Worm (Caenorhabditis elegans) whole organism, early embryonic: ENCODE data around the gene K02D10.2.

Experiments
- B0310.2 ChIP-seq: sonication (generic microtip); optimal IDR thresholded peaks from 2 replicates; lab custom pipeline; 2016; ENCODE audit warnings: mild to moderate bottlenecking, missing genetic modification characterization, missing compliant biosample characterization
- aly-1 ChIP-seq: sonication (generic microtip); optimal IDR thresholded peaks from 2 replicates; lab custom pipeline; 2016; ENCODE audit warnings: missing genetic modification characterization, missing compliant biosample characterization
- ama-1 ChIP-seq: fragments of 150-350 bp; optimal IDR thresholded peaks from 2 replicates; lab custom pipeline; 2014
- ceh-36 ChIP-seq: sonication (generic microtip); optimal IDR thresholded peaks from 2 replicates; lab custom pipeline; 2016; ENCODE audit warnings: missing genetic modification characterization, inconsistent platforms, missing compliant biosample characterization
- ets-7 ChIP-seq: sonication (generic microtip); optimal IDR thresholded peaks from 2 replicates; lab custom pipeline; 2016; ENCODE audit warnings: missing genotype, missing genetic modification characterization, missing compliant biosample characterization
- flt-1 ChIP-seq: fragments of 200-800 bp; sonication (Bioruptor generic); IDR thresholded peaks from 2 replicates; pipeline ENCODE4 v1.3.6; 2022; ENCODE audit warnings: missing genetic modification characterization, missing compliant biosample characterization
- hmbx-1 ChIP-seq: sonication (generic microtip); optimal IDR thresholded peaks from 2 replicates; lab custom pipeline; 2016; ENCODE audit warnings: mild to moderate bottlenecking, missing genetic modification characterization, missing compliant biosample characterization
- pes-1 ChIP-seq: fragments of 200-800 bp; sonication (Bioruptor generic); IDR thresholded peaks from 2 replicates; pipeline ENCODE4 v1.3.6; 2022; ENCODE audit warnings: missing genetic modification reagents, missing genetic modification characterization, missing compliant biosample characterization
- sea-1 ChIP-seq: fragments of 200-800 bp; sonication (Bioruptor generic); conservative IDR thresholded peaks from 2 replicates; pipeline ENCODE4 v1.3.6; 2022; ENCODE audit warnings: missing genetic modification characterization, missing compliant biosample characterization
- tra-4 ChIP-seq: sonication (generic microtip); optimal IDR thresholded peaks from 2 replicates; lab custom pipeline; 2017; ENCODE audit warnings: missing genetic modification characterization, missing compliant biosample characterization

DNA sequence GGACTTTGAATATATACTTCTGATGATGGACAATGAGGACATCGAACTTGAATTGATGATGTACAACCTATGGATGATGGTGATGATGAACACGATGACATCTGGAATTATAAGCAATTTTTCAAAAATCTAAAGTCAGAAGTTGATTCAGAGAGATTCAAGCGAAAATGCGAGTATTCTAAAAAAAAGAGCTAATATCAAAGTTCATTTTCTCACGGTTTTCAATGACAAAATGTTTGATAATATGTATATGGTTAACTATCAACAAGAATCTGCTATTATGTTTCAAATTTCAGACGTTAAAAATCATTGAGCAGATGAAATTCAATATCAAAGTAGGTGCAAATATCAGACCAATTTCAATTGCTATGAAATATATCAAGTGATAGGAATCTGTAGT, 8.8 kb upstream of the K02D10.2 start, which contains the start of gene K02D10.4:
- TF ChIP-seq pes-1 (GFP tag; lab: Robert Waterston, UW), result no peak
- TF ChIP-seq ceh-36 (tag; lab: Kevin White, UChicago), result no peak
- no peak for TF ChIP-seq sea-1 (GFP tag; lab: Robert Waterston, UW)
- TF ChIP-seq aly-1, result no peak
- no peak for TF ChIP-seq tra-4 (tag; lab: Kevin White, UChicago)
- no peak for TF ChIP-seq flt-1 (GFP tag; lab: Robert Waterston, UW)
- no peak for TF ChIP-seq ama-1 (lab: Kevin White, UChicago)
- no peak for TF ChIP-seq ets-7 (tag; lab: Kevin White, UChicago)
- no peak for TF ChIP-seq hmbx-1 (tag; lab: Kevin White, UChicago)
- no peak for TF ChIP-seq B0310.2 (tag; lab: Kevin White, UChicago)
